Worm (Caenorhabditis elegans) whole organism, L4 larva: ENCODE results near the gene nhr-283.

Source experiments
- F26F4.8 ChIP-seq: fragments of 200-800 bp; sonication (Bioruptor generic); conservative IDR thresholded peaks from 2 replicates; pipeline ENCODE4 v1.3.6; 2022; ENCODE audit warnings: missing genetic modification characterization, missing compliant biosample characterization
- F44E2.7 ChIP-seq: fragments of 200-800 bp; sonication (Bioruptor generic); IDR thresholded peaks from 2 replicates; pipeline ENCODE4 v2.1.2; 2022; ENCODE audit warnings: missing genetic modification characterization, missing compliant biosample characterization
- F49E8.2 ChIP-seq: sonication (generic microtip); optimal IDR thresholded peaks from 2 replicates; lab custom pipeline; 2016; ENCODE audit warnings: missing compliant biosample characterization, mild to moderate bottlenecking, missing genetic modification characterization, borderline replicate concordance
- T20F7.1 ChIP-seq: fragments of 200-800 bp; sonication (Bioruptor generic); optimal IDR thresholded peaks from 2 replicates; lab custom pipeline; 2018; ENCODE audit warnings: mild to moderate bottlenecking, missing genetic modification characterization, missing compliant biosample characterization
- Y75B8A.6 ChIP-seq: fragments of 200-800 bp; sonication (Bioruptor generic); IDR thresholded peaks from 2 replicates; pipeline ENCODE4 v1.3.6; 2022; ENCODE audit warnings: missing genetic modification reagents, missing genetic modification characterization, missing compliant biosample characterization
- aly-2 ChIP-seq: sonication (generic microtip); optimal IDR thresholded peaks from 2 replicates; lab custom pipeline; 2018; ENCODE audit warnings: missing biosample characterization, missing genetic modification characterization
- ama-1 ChIP-seq: fragments of 150-350 bp; optimal IDR thresholded peaks from 2 replicates; lab custom pipeline; 2014; ENCODE audit warnings: inconsistent platforms, mixed read lengths
- ceh-32 ChIP-seq: sonication (generic microtip); optimal IDR thresholded peaks from 2 replicates; lab custom pipeline; 2016; ENCODE audit warnings: mild to moderate bottlenecking, missing genetic modification characterization, missing compliant biosample characterization; ENCODE audit not compliant: poor library complexity
- cey-2 ChIP-seq: sonication (generic microtip); optimal IDR thresholded peaks from 3 replicates; lab custom pipeline; 2017; ENCODE audit warnings: missing genetic modification characterization, mild to moderate bottlenecking, missing compliant biosample characterization, antibody characterized with exemption, borderline replicate concordance; ENCODE audit not compliant: insufficient read depth
- daf-16 ChIP-seq, 3 experiments: sonication (generic microtip); optimal IDR thresholded peaks; 2 replicates each; lab custom pipeline; 2016 to 2017; ENCODE audit warnings: missing genetic modification characterization in 3 of 3, missing genetic modification reagents in 3 of 3, mild to moderate bottlenecking in 2 of 3, missing compliant biosample characterization in 2 of 3, missing biosample characterization in 1 of 3, moderate library complexity in 1 of 3
- daf-19 ChIP-seq: fragments of 200-800 bp; sonication (Bioruptor generic); conservative IDR thresholded peaks from 2 replicates; pipeline ENCODE4 v1.3.6; 2022; ENCODE audit warnings: missing genetic modification characterization, missing compliant biosample characterization
- dmd-6 ChIP-seq: fragments of 200-800 bp; sonication (Bioruptor generic); IDR thresholded peaks from 2 replicates; pipeline ENCODE4 v1.3.6; 2022; ENCODE audit warnings: missing genetic modification reagents, missing genetic modification characterization, missing compliant biosample characterization
- egl-43 ChIP-seq: fragments of 200-800 bp; sonication (Bioruptor generic); IDR thresholded peaks from 2 replicates; pipeline ENCODE4 v1.3.6; 2022; ENCODE audit warnings: missing genetic modification reagents, missing genetic modification characterization, missing compliant biosample characterization
- gei-8 ChIP-seq: fragments of 200-800 bp; sonication (Bioruptor generic); optimal IDR thresholded peaks from 2 replicates; lab custom pipeline; 2018; ENCODE audit warnings: mild to moderate bottlenecking, missing genetic modification characterization, missing compliant biosample characterization
- hif-1 ChIP-seq, 2 experiments: sonication (generic microtip); optimal IDR thresholded peaks; 2 replicates each; lab custom pipeline; 2016 to 2017; ENCODE audit warnings: missing compliant biosample characterization in 2 of 2, missing genetic modification characterization in 2 of 2, missing genetic modification reagents in 2 of 2, missing genotype in 2 of 2, mild to moderate bottlenecking in 1 of 2
- jun-1 ChIP-seq: fragments of 150-350 bp; optimal IDR thresholded peaks from 2 replicates; lab custom pipeline; 2014; ENCODE audit warnings: missing biosample characterization, missing genetic modification reagents, missing genetic modification characterization
- lim-7 ChIP-seq: fragments of 200-800 bp; sonication (Bioruptor generic); IDR thresholded peaks from 2 replicates; pipeline ENCODE4 v1.3.6; 2022; ENCODE audit warnings: missing genetic modification characterization, missing compliant biosample characterization
- lin-13 ChIP-seq: fragments of 150-350 bp; optimal IDR thresholded peaks from 2 replicates; lab custom pipeline; 2014; ENCODE audit warnings: missing biosample characterization, missing genetic modification reagents, missing genetic modification characterization
- lin-15B ChIP-seq: fragments of 150-350 bp; sonication (generic microtip); optimal IDR thresholded peaks from 3 replicates; lab custom pipeline; 2014; ENCODE audit warnings: missing biosample characterization, missing genetic modification characterization
- lsy-2 ChIP-seq, 2 experiments: fragments of 150-350 bp in 1 of 2; sonication (generic microtip) in 1 of 2; optimal IDR thresholded peaks; 2 replicates each; lab custom pipeline; 2014 to 2017; ENCODE audit warnings: missing biosample characterization in 2 of 2, missing genetic modification characterization in 2 of 2
- madf-9 ChIP-seq: fragments of 200-800 bp; sonication (Bioruptor generic); conservative IDR thresholded peaks from 2 replicates; pipeline ENCODE4 v1.3.6; 2022; ENCODE audit warnings: missing genetic modification reagents, missing genetic modification characterization, missing compliant biosample characterization
- mdl-1 ChIP-seq, 2 experiments: fragments of 150-350 bp in 1 of 2; sonication (generic microtip) in 1 of 2; optimal IDR thresholded peaks; 2 replicates each; lab custom pipeline; 2014 to 2017; ENCODE audit warnings: missing biosample characterization in 2 of 2, missing genetic modification characterization in 2 of 2
- mxl-2 ChIP-seq: fragments of 200-800 bp; sonication (Bioruptor generic); conservative IDR thresholded peaks from 2 replicates; pipeline ENCODE4 v1.3.6; 2022; ENCODE audit warnings: missing genetic modification reagents, missing genetic modification characterization, missing compliant biosample characterization
- mxl-3 ChIP-seq: fragments of 200-800 bp; sonication (Bioruptor generic); optimal IDR thresholded peaks from 2 replicates; lab custom pipeline; 2018; ENCODE audit warnings: mild to moderate bottlenecking, missing genetic modification characterization, missing compliant biosample characterization
- nhr-10 ChIP-seq: fragments of 150-350 bp; optimal IDR thresholded peaks from 2 replicates; lab custom pipeline; 2014; ENCODE audit warnings: missing biosample characterization, missing genetic modification characterization
- nhr-111 ChIP-seq: fragments of 200-800 bp; sonication (Bioruptor generic); optimal IDR thresholded peaks from 2 replicates; lab custom pipeline; 2018; ENCODE audit warnings: mild to moderate bottlenecking, missing genetic modification characterization, missing compliant biosample characterization
- nhr-28 ChIP-seq: fragments of 150-350 bp; optimal IDR thresholded peaks from 2 replicates; lab custom pipeline; 2014; ENCODE audit warnings: missing biosample characterization, missing genetic modification characterization
- nhr-42 ChIP-seq: fragments of 200-800 bp; sonication (Bioruptor generic); IDR thresholded peaks from 2 replicates; pipeline ENCODE4 v1.3.6; 2022; ENCODE audit warnings: missing genetic modification characterization, missing compliant biosample characterization
- rbr-2 ChIP-seq: sonication (generic microtip); optimal IDR thresholded peaks from 2 replicates; lab custom pipeline; 2016; ENCODE audit warnings: missing genotype, missing genetic modification characterization, missing compliant biosample characterization
- set-16 ChIP-seq: fragments of 200-800 bp; sonication (Bioruptor generic); IDR thresholded peaks from 2 replicates; pipeline ENCODE4 v1.3.6; 2022; ENCODE audit warnings: missing genetic modification reagents, missing genetic modification characterization, missing compliant biosample characterization
- snpc-1.2 ChIP-seq: fragments of 200-800 bp; sonication (Bioruptor generic); IDR thresholded peaks from 2 replicates; pipeline ENCODE4 v1.3.6; 2022; ENCODE audit warnings: missing genetic modification reagents, missing genetic modification characterization, missing compliant biosample characterization
- spr-1 ChIP-seq: sonication (generic microtip); optimal IDR thresholded peaks from 2 replicates; lab custom pipeline; 2016; ENCODE audit warnings: mild to moderate bottlenecking, missing genetic modification characterization, missing compliant biosample characterization
- spr-3 ChIP-seq: fragments of 200-800 bp; sonication (Bioruptor generic); optimal IDR thresholded peaks from 2 replicates; lab custom pipeline; 2018; ENCODE audit warnings: mild to moderate bottlenecking, missing genetic modification characterization, missing compliant biosample characterization
- tra-1 ChIP-seq: fragments of 200-800 bp; sonication (Bioruptor generic); IDR thresholded peaks from 2 replicates; pipeline ENCODE4 v1.3.6; 2022; ENCODE audit warnings: missing genetic modification reagents, missing genetic modification characterization, missing compliant biosample characterization
- zag-1 ChIP-seq: fragments of 150-350 bp; optimal IDR thresholded peaks from 2 replicates; lab custom pipeline; 2014; ENCODE audit warnings: missing biosample characterization, missing genetic modification characterization
- zfp-3 ChIP-seq: fragments of 200-800 bp; sonication (Bioruptor generic); conservative IDR thresholded peaks from 2 replicates; pipeline ENCODE4 v1.3.6; 2022; ENCODE audit warnings: missing genetic modification reagents, missing genetic modification characterization, missing compliant biosample characterization
- ztf-11 ChIP-seq: fragments of 150-350 bp; optimal IDR thresholded peaks from 2 replicates; lab custom pipeline; 2014; ENCODE audit warnings: missing biosample characterization, missing genetic modification characterization
- ztf-7 ChIP-seq: fragments of 150-350 bp; optimal IDR thresholded peaks from 2 replicates; lab custom pipeline; 2014; ENCODE audit warnings: missing biosample characterization, missing genetic modification characterization

Gene nhr-283

ce11 chrV:15779128-15779729 lies 2.7 kb upstream of the nhr-283 start, which contains the start of the genes nhr-285 and irld-52:
Gene nhr-285 (minus strand): TSS chrV:15779228.
Gene irld-52 (plus strand): TSS chrV:15779679.
- no peak for TF ChIP-seq F49E8.2
- no peak for TF ChIP-seq lin-13 (GFP tag; lab: Kevin White, UChicago)
- TF ChIP-seq snpc-1.2 (GFP tag; lab: Robert Waterston, UW), result no peak
- TF ChIP-seq spr-3, result no peak
- TF ChIP-seq mxl-2 (GFP tag; lab: Robert Waterston, UW), result no peak
- TF ChIP-seq tra-1, result no peak
- TF ChIP-seq ceh-32 (tag; lab: Kevin White, UChicago), result no peak
- no peak for TF ChIP-seq lim-7 (GFP tag; lab: Robert Waterston, UW)
- no peak for TF ChIP-seq zfp-3 (GFP tag; lab: Robert Waterston, UW)
- no peak for TF ChIP-seq nhr-42 (GFP tag; lab: Robert Waterston, UW)
- no peak for TF ChIP-seq F26F4.8 (GFP tag; lab: Robert Waterston, UW)
- TF ChIP-seq F44E2.7 (GFP tag; lab: Robert Waterston, UW), result no peak
- TF ChIP-seq Y75B8A.6 (GFP tag; lab: Robert Waterston, UW), result no peak
- no peak for TF ChIP-seq rbr-2 (tag; lab: Kevin White, UChicago)
- TF ChIP-seq nhr-10 (tag; lab: Kevin White, UChicago), result no peak
- TF ChIP-seq T20F7.1 (GFP tag; lab: Kevin White, UChicago), result no peak
- no peak for TF ChIP-seq lsy-2 (tag; optimal IDR thresholded peaks at IDR 0.05; lab: Kevin White, UChicago)
- TF ChIP-seq jun-1 (tag; lab: Kevin White, UChicago), result no peak
- no peak for TF ChIP-seq ztf-11

- no peak for TF ChIP-seq gei-8
- peak; percentile 21 for TF ChIP-seq nhr-28 (tag; lab: Kevin White, UChicago)
- TF ChIP-seq ama-1, result no peak
- TF ChIP-seq dmd-6 (GFP tag; lab: Robert Waterston, UW), result peak; percentile 46; the same call in 1 of the 2 replicates
- peak; percentile 16 to 53 for TF ChIP-seq mdl-1 (tag; optimal IDR thresholded peaks at IDR 0.05; lab: Kevin White, UChicago)
- no peak for TF ChIP-seq set-16 (GFP tag; lab: Robert Waterston, UW)
- no peak for TF ChIP-seq daf-16 (GFP tag; optimal IDR thresholded peaks at IDR 0.05; lab: Kevin White, UChicago)
- peak; percentile 55 for TF ChIP-seq daf-16 (tag; optimal IDR thresholded peaks at IDR 0.05; lab: Kevin White, UChicago)
- peak; percentile 80 for TF ChIP-seq mxl-3 (GFP tag; lab: Kevin White, UChicago)
- TF ChIP-seq cey-2 (tag; lab: Kevin White, UChicago), result no peak
- no peak for TF ChIP-seq zag-1 (tag; lab: Kevin White, UChicago)
- TF ChIP-seq, all 104 proteins: peak for 5
These were observed 2.6 kb downstream of the nhr-283 start for ce11 chrV:15773941-15774340.

- TF ChIP-seq ztf-11 (no peak), madf-9 (GFP tag; lab: Robert Waterston, UW) (no peak), lin-15B (tag; lab: Kevin White, UChicago) (no peak), hif-1 (tag; optimal IDR thresholded peaks at IDR 0.05; lab: Kevin White, UChicago) (no peak), spr-1 (tag; lab: Kevin White, UChicago) (no peak), mxl-2 (GFP tag; lab: Robert Waterston, UW) (no peak), jun-1 (tag; lab: Kevin White, UChicago) (no peak), ztf-7 (tag; lab: Kevin White, UChicago) (no peak), nhr-111 (GFP tag; lab: Kevin White, UChicago) (no peak), egl-43 (no peak), F44E2.7 (GFP tag; lab: Robert Waterston, UW) (no peak), Y75B8A.6 (GFP tag; lab: Robert Waterston, UW) (no peak), nhr-42 (GFP tag; lab: Robert Waterston, UW) (no peak), aly-2 (tag; lab: Kevin White, UChicago) (no peak), daf-19 (GFP tag; lab: Robert Waterston, UW) (no peak)
These were observed 3.4 kb downstream of the nhr-283 start, which contains the start of gene nhr-60 for ce11 chrV:15773141-15773540. Gene nhr-60 (minus strand): TSS chrV:15773241.
